Worm (Caenorhabditis elegans) whole organism, L2 larva: ENCODE measurements around the gene K10B3.5.

Experiments
- aly-2 ChIP-seq: fragments of 150-350 bp; optimal IDR thresholded peaks from 2 replicates; lab custom pipeline; 2014; ENCODE audit warnings: missing biosample characterization, missing genetic modification characterization
- crh-2 ChIP-seq: sonication (generic microtip); optimal IDR thresholded peaks from 2 replicates; lab custom pipeline; 2017; ENCODE audit warnings: missing biosample characterization, missing genetic modification characterization
- dmd-4 ChIP-seq: sonication (generic microtip); optimal IDR thresholded peaks from 2 replicates; lab custom pipeline; 2017; ENCODE audit warnings: missing biosample characterization, missing genetic modification characterization
- elt-3 ChIP-seq: sonication (generic microtip); optimal IDR thresholded peaks from 2 replicates; lab custom pipeline; 2017; ENCODE audit warnings: missing biosample characterization, missing genetic modification characterization
- lin-39 ChIP-seq: fragments of 150-350 bp; optimal IDR thresholded peaks from 2 replicates; lab custom pipeline; 2014; ENCODE audit warnings: missing biosample characterization, missing genetic modification reagents, missing genetic modification characterization
- nhr-10 ChIP-seq: sonication (generic microtip); optimal IDR thresholded peaks from 2 replicates; lab custom pipeline; 2017; ENCODE audit warnings: missing biosample characterization, missing genetic modification characterization
- nhr-12 ChIP-seq: fragments of 150-350 bp; optimal IDR thresholded peaks from 2 replicates; lab custom pipeline; 2014; ENCODE audit warnings: missing biosample characterization, missing genetic modification characterization
- nhr-237 ChIP-seq: fragments of 150-350 bp; optimal IDR thresholded peaks from 2 replicates; lab custom pipeline; 2014; ENCODE audit warnings: missing biosample characterization, missing genetic modification characterization
- skn-1 ChIP-seq: sonication (generic microtip); optimal IDR thresholded peaks from 2 replicates; lab custom pipeline; 2017; ENCODE audit warnings: missing biosample characterization, missing genetic modification characterization
- sma-3 ChIP-seq: sonication (generic microtip); optimal IDR thresholded peaks from 2 replicates; lab custom pipeline; 2016; ENCODE audit warnings: missing genetic modification reagents, missing genetic modification characterization, missing compliant biosample characterization
- snpc-4 ChIP-seq: fragments of 150-350 bp; optimal IDR thresholded peaks from 2 replicates; lab custom pipeline; 2014; ENCODE audit warnings: missing biosample characterization, missing genetic modification characterization
- unc-62 ChIP-seq: fragments of 150-350 bp; optimal IDR thresholded peaks from 2 replicates; lab custom pipeline; 2014; ENCODE audit warnings: missing biosample characterization, missing genetic modification reagents, missing genetic modification characterization
- zag-1 ChIP-seq: fragments of 150-350 bp; optimal IDR thresholded peaks from 2 replicates; lab custom pipeline; 2014; ENCODE audit warnings: missing biosample characterization, missing genetic modification characterization
- ztf-4 ChIP-seq: fragments of 150-350 bp; optimal IDR thresholded peaks from 2 replicates; lab custom pipeline; 2014; ENCODE audit warnings: missing biosample characterization, missing genetic modification characterization

DNA sequence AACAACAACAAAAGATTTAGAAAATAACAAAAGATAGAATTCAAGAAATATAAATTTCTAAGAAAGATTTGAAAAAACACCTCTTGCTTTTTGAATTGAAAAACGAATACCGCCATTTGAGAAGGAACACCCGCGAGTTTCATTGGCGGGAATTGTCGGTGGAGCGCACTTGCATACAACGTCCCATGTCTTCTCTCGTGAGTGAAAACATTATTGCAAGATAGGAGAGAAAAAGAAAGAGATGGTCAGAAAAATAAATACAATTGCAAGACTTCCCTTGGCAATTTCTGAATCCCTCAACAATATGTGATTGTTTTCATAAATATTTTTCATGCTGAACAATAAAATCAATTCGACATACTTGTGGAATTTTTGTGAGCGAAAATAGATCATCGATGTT lies at the start of gene K10B3.5:
- TF ChIP-seq snpc-4 (tag; lab: Kevin White, UChicago) (no peak), nhr-12 (tag; lab: Kevin White, UChicago) (no peak), unc-62 (no peak), lin-39 (tag; lab: Kevin White, UChicago) (no peak), ztf-4 (tag; lab: Kevin White, UChicago) (no peak), zag-1 (tag; lab: Kevin White, UChicago) (no peak), crh-2 (peak; percentile 71), sma-3 (GFP tag; lab: Kevin White, UChicago) (peak; percentile 44), nhr-237 (no peak), elt-3 (no peak), nhr-10 (tag; lab: Kevin White, UChicago) (no peak), dmd-4 (tag; lab: Kevin White, UChicago) (no peak), aly-2 (tag; lab: Kevin White, UChicago) (no peak), skn-1 (tag; lab: Kevin White, UChicago) (no peak)
